Fruit fly (Drosophila melanogaster): ENCODE results near the gene Ilk.

Gene Ilk

dm6 chr3L:21254524-21254972 lies 37.8 kb downstream of the Ilk start:
- no peak for TF ChIP-seq Pif1A (GFP tag; optimal IDR thresholded peaks at IDR 0.05)
- no peak for TF ChIP-seq Pif1B (GFP tag; optimal IDR thresholded peaks at IDR 0.05)
- TF ChIP-seq CG4496 (GFP tag; IDR thresholded peaks at IDR 0.05): no peak

dm6 chr3L:21256062-21257023 lies 39.6 kb downstream of the Ilk start:
- TF ChIP-seq Pif1A (GFP tag; optimal IDR thresholded peaks at IDR 0.05): no peak
- no peak for TF ChIP-seq CG8159 (tag; optimal IDR thresholded peaks at IDR 0.05)
- TF ChIP-seq CG4496 (GFP tag; IDR thresholded peaks at IDR 0.05): no peak
- peak; percentile 56 for TF ChIP-seq EcR (GFP tag; optimal IDR thresholded peaks at IDR 0.05)
- TF ChIP-seq D1 (tag; optimal IDR thresholded peaks at IDR 0.05): no peak
- TF ChIP-seq CG10348 (GFP tag; IDR thresholded peaks at IDR 0.05): no peak

DNA sequence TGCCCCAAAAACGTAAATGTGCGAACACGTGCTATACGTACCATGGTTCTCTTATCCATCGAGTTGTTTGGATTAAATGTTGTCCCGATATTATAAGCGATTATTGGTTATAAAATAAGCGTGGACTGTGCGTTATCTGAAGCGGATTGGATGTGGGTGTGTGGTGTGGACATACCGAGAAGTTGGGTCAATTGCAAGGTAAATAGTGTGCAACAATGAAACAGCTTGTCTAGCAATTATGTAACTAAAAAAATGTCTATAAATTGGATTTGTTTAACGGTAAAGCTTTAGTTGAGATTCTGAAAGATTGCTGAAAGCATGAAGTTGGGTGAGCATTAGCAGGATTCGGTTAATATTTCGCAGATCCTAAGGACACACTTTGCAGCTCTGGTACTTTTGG lies 41.0 kb downstream of the Ilk start, which contains the start of gene CG43218:
Gene CG43218, plus strand, starts transcription at position 290 of the 400 bp plus-strand sequence.
- TF ChIP-seq CG10348 (GFP tag; IDR thresholded peaks at IDR 0.05) (no peak), CG12605 (GFP tag; IDR thresholded peaks at IDR 0.05) (no peak), CG13204 (GFP tag; optimal IDR thresholded peaks at IDR 0.05) (no peak), Pif1B (GFP tag; optimal IDR thresholded peaks at IDR 0.05) (no peak)

- no peak for TF ChIP-seq Pif1B (GFP tag; optimal IDR thresholded peaks at IDR 0.05)
- peak; percentile 44 for TF ChIP-seq CG8301 (tag; optimal IDR thresholded peaks at IDR 0.05)
- TF ChIP-seq CG4496 (GFP tag; IDR thresholded peaks at IDR 0.05): peak; percentile 41; the same call in 1 of the 3 replicates
- no peak for TF ChIP-seq CG8159 (tag; optimal IDR thresholded peaks at IDR 0.05)
- peak; percentile 60 for TF ChIP-seq CG32121 (GFP tag; IDR thresholded peaks at IDR 0.05)
- TF ChIP-seq D1 (tag; optimal IDR thresholded peaks at IDR 0.05): no peak
- no peak for TF ChIP-seq CG34367 (tag; optimal IDR thresholded peaks at IDR 0.05)
- peak; percentile 34; the same call in 1 of the 2 replicates for TF ChIP-seq Ets98B (GFP tag; IDR thresholded peaks at IDR 0.05)
- no peak for TF ChIP-seq CG14655 (GFP tag; optimal IDR thresholded peaks at IDR 0.05)
- no peak for TF ChIP-seq CG15710 (tag; optimal IDR thresholded peaks at IDR 0.05)
- TF ChIP-seq fd96Ca (GFP tag; IDR thresholded peaks at IDR 0.05): peak; percentile 64; the same call in 2 of the 3 replicates
- TF ChIP-seq Snoo (tag; optimal IDR thresholded peaks at IDR 0.05): no peak
- no peak for TF ChIP-seq CG12605 (GFP tag; IDR thresholded peaks at IDR 0.05)
- no peak for TF ChIP-seq gl (tag; optimal IDR thresholded peaks at IDR 0.05)
- TF ChIP-seq rn (GFP tag; IDR thresholded peaks at IDR 0.05): no peak
- no peak for TF ChIP-seq EcR (GFP tag; optimal IDR thresholded peaks at IDR 0.05)
Observed at dm6 chr3L:21259257-21259656, 42.6 kb downstream of the Ilk start.

DNA sequence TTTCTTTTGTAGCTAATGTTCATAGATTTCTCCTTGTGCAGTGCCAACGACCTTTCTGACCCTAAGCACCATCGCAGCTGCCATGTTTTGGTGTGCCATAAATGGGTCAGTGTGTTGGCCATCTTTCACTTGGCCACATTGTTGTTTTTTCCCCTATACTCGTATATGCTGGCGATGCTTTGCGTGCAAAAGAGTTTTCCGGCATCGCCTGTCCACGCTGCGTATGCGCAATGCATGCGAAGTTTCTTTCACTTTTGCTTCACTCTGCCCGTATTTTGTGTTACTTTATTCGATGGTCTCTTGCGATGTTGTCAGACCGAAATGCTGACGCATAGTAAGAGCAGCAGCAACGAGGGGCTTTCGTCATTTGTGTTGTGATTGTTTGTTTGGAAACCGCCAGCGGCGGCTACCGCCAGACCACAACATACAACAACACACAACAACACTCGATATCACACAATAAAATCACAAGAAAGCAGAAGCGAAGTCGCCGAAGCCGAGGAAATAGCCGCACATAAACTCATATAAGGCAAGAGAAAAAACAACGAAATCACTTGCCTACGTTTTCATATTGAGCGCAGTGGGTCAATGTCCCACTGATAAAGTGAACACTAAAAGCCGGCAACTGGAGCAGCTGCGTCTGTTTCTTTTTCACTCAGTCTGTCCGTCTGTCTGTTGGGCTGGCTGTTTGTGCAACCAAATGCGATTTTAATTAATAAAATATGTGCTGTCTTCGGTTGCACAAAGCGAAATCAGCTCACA lies 44.9 kb downstream of the Ilk start:
- TF ChIP-seq CG9948 (tag; optimal IDR thresholded peaks at IDR 0.05) (no peak), EcR (GFP tag; optimal IDR thresholded peaks at IDR 0.05) (peak; percentile 83), D1 (tag; optimal IDR thresholded peaks at IDR 0.05) (no peak), Pif1B (GFP tag; optimal IDR thresholded peaks at IDR 0.05) (no peak), Snoo (tag; optimal IDR thresholded peaks at IDR 0.05) (no peak), CG12605 (GFP tag; IDR thresholded peaks at IDR 0.05) (0 out of 2 replicates have a peak, but pooled peaks have one; percentile 14), CG10348 (GFP tag; IDR thresholded peaks at IDR 0.05) (no peak), Ets98B (GFP tag; IDR thresholded peaks at IDR 0.05) (no peak), Pif1A (GFP tag; optimal IDR thresholded peaks at IDR 0.05) (no peak), gl (tag; optimal IDR thresholded peaks at IDR 0.05) (no peak), CG34367 (tag; optimal IDR thresholded peaks at IDR 0.05) (no peak), CG8159 (tag; optimal IDR thresholded peaks at IDR 0.05) (no peak), CG14655 (GFP tag; optimal IDR thresholded peaks at IDR 0.05) (no peak)

DNA sequence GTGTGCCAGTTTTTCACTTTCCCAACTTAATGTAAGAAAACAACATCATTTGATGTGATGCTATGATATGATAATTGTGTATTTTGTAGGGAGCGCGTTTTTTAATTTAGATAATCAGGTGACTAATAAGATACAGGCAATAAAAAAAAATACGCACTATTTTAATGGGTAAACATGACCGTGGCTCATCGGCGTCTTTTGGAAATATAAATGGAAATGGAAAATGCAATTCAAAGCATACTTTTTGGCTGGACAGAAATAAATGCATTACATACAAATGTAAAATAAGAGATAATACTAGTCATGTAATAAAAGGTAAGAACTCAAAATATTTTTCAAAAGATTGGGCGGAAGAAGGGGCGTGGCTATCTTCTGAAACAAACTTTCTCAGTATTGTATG lies 45.7 kb downstream of the Ilk start:
- TF ChIP-seq D1 (tag; optimal IDR thresholded peaks at IDR 0.05): peak; percentile 51
- no peak for TF ChIP-seq CG14655 (GFP tag; optimal IDR thresholded peaks at IDR 0.05)

DNA sequence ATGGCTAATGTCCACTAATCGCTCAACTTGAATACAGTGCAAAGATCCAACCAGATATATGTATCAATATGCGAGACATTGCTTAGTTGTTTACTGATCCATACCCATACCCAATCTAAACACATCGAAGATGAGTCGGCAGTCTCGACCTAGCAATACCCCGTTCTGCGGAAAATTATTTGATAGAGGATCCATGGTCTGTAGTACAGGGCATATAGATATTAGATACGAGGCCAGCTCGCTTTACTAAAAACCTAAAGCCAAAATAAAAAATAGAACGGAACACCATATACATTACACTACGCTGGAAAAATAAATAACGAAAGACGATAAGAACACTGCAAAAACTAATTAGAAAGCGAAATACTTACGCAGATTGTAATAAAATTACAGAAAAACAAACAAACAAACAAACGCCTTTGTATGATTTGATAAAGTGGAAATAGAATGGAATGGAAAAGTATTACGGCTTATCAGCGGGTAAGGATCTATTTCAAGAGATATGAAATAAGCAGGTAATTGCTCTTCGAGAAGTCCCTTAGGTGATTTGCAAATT lies 49.5 kb downstream of the Ilk start:
- TF ChIP-seq CG8301 (tag; optimal IDR thresholded peaks at IDR 0.05) (no peak), Ets98B (GFP tag; IDR thresholded peaks at IDR 0.05) (no peak), D1 (tag; optimal IDR thresholded peaks at IDR 0.05) (no peak), CG17806 (tag; optimal IDR thresholded peaks at IDR 0.05) (no peak), Snoo (tag; optimal IDR thresholded peaks at IDR 0.05) (no peak)

Measured in whole organism, pupa.